Fruit fly (Drosophila melanogaster) whole organism, embryonic: ENCODE measurements around the gene Evi5.

Experiments
- Bteb2 ChIP-seq: fragments of 200-800 bp; sonication (Bioruptor generic); optimal IDR thresholded peaks from 2 replicates; lab custom pipeline; 2016; ENCODE audit warnings: missing biosample characterization, missing genetic modification characterization
- CG1024 ChIP-seq: fragments of 200-800 bp; sonication (Bioruptor generic); IDR thresholded peaks from 2 replicates; pipeline ENCODE4 v1.3.6; 2022; ENCODE audit warnings: missing biosample characterization, missing genetic modification characterization
- CG12219 ChIP-seq: fragments of 200-800 bp; sonication (Bioruptor generic); optimal IDR thresholded peaks from 3 replicates; lab custom pipeline; 2018; ENCODE audit warnings: missing biosample characterization, mild to moderate bottlenecking, missing genetic modification characterization
- CG12744 ChIP-seq: fragments of 200-800 bp; sonication (Bioruptor generic); optimal IDR thresholded peaks from 2 replicates; lab custom pipeline; 2016; ENCODE audit warnings: missing biosample characterization, missing genetic modification characterization
- CG14860 ChIP-seq: fragments of 200-800 bp; sonication (Bioruptor generic); IDR thresholded peaks from 3 replicates; pipeline ENCODE4 v1.3.6; 2022; ENCODE audit warnings: missing biosample characterization, missing genetic modification characterization; ENCODE audit not compliant: partially characterized antibody
- CG15514 ChIP-seq: fragments of 200-800 bp; sonication (Bioruptor generic); optimal IDR thresholded peaks from 3 replicates; lab custom pipeline; 2017; ENCODE audit warnings: missing biosample characterization, missing genetic modification characterization, mild to moderate bottlenecking, moderate library complexity, missing genetic modification reagents
- CG15601 ChIP-seq: fragments of 200-800 bp; sonication (Bioruptor generic); optimal IDR thresholded peaks from 3 replicates; lab custom pipeline; 2019; ENCODE audit warnings: missing biosample characterization, mild to moderate bottlenecking, missing genetic modification characterization, moderate library complexity
- CG1603 ChIP-seq: fragments of 200-800 bp; sonication (Bioruptor generic); optimal IDR thresholded peaks from 2 replicates; lab custom pipeline; 2019; ENCODE audit warnings: missing biosample characterization, mild to moderate bottlenecking, missing genetic modification characterization, moderate library complexity
- CG1647 ChIP-seq: fragments of 200-800 bp; sonication (Bioruptor generic); optimal IDR thresholded peaks from 3 replicates; lab custom pipeline; 2016; ENCODE audit warnings: missing biosample characterization, missing genetic modification characterization
- CG4282 ChIP-seq: fragments of 200-800 bp; sonication (Bioruptor generic); optimal IDR thresholded peaks from 2 replicates; lab custom pipeline; 2016; ENCODE audit warnings: missing biosample characterization, missing genetic modification characterization
- CG4707 ChIP-seq: fragments of 200-800 bp; sonication (Bioruptor generic); optimal IDR thresholded peaks from 2 replicates; lab custom pipeline; 2018; ENCODE audit warnings: missing biosample characterization, mild to moderate bottlenecking, missing genetic modification characterization, moderate library complexity
- CG6254 ChIP-seq: fragments of 200-800 bp; sonication (Bioruptor generic); optimal IDR thresholded peaks from 3 replicates; lab custom pipeline; 2017; ENCODE audit warnings: mild to moderate bottlenecking, missing biosample characterization, missing genetic modification reagents, missing genetic modification characterization
- CG6683 ChIP-seq: fragments of 200-800 bp; sonication (Bioruptor generic); optimal IDR thresholded peaks from 2 replicates; lab custom pipeline; 2017; ENCODE audit warnings: missing biosample characterization, mild to moderate bottlenecking, missing genetic modification characterization, missing genetic modification reagents
- CG7271 ChIP-seq: fragments of 200-800 bp; sonication (Bioruptor generic); optimal IDR thresholded peaks from 2 replicates; lab custom pipeline; 2018; ENCODE audit warnings: missing biosample characterization, mild to moderate bottlenecking, missing genetic modification characterization, moderate library complexity
- CG7357 ChIP-seq: fragments of 200-800 bp; sonication (Bioruptor generic); IDR thresholded peaks from 3 replicates; pipeline ENCODE4 v1.3.6; 2022; ENCODE audit warnings: missing biosample characterization, missing genetic modification characterization
- CG7839 ChIP-seq: fragments of 200-800 bp; sonication (Bioruptor generic); optimal IDR thresholded peaks from 3 replicates; lab custom pipeline; 2018; ENCODE audit warnings: missing biosample characterization, mild to moderate bottlenecking, missing genetic modification characterization, moderate library complexity
- CG8359 ChIP-seq: fragments of 200-800 bp; sonication (Bioruptor generic); optimal IDR thresholded peaks from 2 replicates; lab custom pipeline; 2017; ENCODE audit warnings: missing biosample characterization, mild to moderate bottlenecking, missing genetic modification characterization, borderline replicate concordance
- Chrac-16 ChIP-seq: fragments of 200-800 bp; sonication (Bioruptor generic); optimal IDR thresholded peaks from 3 replicates; lab custom pipeline; 2016; ENCODE audit warnings: missing biosample characterization, missing genetic modification characterization
- CrebB ChIP-seq: fragments of 200-800 bp; sonication (Bioruptor generic); optimal IDR thresholded peaks from 3 replicates; lab custom pipeline; 2018; ENCODE audit warnings: missing biosample characterization, mild to moderate bottlenecking, missing genetic modification characterization
- E2f1 ChIP-seq: fragments of 200-800 bp; sonication (Bioruptor generic); IDR thresholded peaks from 2 replicates; pipeline ENCODE4 v1.3.6; 2022; ENCODE audit warnings: missing biosample characterization, missing genetic modification characterization
- E2f2 ChIP-seq: fragments of 200-800 bp; sonication (Bioruptor generic); IDR thresholded peaks from 2 replicates; pipeline ENCODE4 v1.3.6; 2022; ENCODE audit warnings: missing biosample characterization, missing genetic modification characterization
- Eip74EF ChIP-seq, 2 experiments: fragments of 200-800 bp in 1 of 2; fragments of >200 bp in 1 of 2; sonication (Bioruptor generic) in 1 of 2; optimal IDR thresholded peaks; 2 replicates each; lab custom pipeline; 2017 to 2019; ENCODE audit warnings: missing biosample characterization in 2 of 2, missing genetic modification characterization in 2 of 2, mild to moderate bottlenecking in 1 of 2, moderate library complexity in 1 of 2
- Jarid2 ChIP-seq: fragments of 200-800 bp; sonication (Bioruptor generic); optimal IDR thresholded peaks from 3 replicates; lab custom pipeline; 2017; ENCODE audit warnings: mild to moderate bottlenecking, missing biosample characterization, missing genetic modification reagents, missing genetic modification characterization
- Med ChIP-seq: fragments of 200-800 bp; sonication (Bioruptor generic); peaks from one replicate; lab custom pipeline; 2016; ENCODE audit warnings: missing biosample characterization, missing genetic modification characterization, mild to moderate bottlenecking, inconsistent platforms, moderate library complexity
- NC2β ChIP-seq: fragments of 200-800 bp; sonication (Bioruptor generic); optimal IDR thresholded peaks from 2 replicates; lab custom pipeline; 2016; ENCODE audit warnings: missing biosample characterization, missing genetic modification characterization
- Oaz ChIP-seq: fragments of 200-800 bp; sonication (Bioruptor generic); IDR thresholded peaks from 2 replicates; pipeline ENCODE4 v1.3.6; 2022; ENCODE audit warnings: missing biosample characterization, missing genetic modification characterization
- Stat92E ChIP-seq, 3 experiments: fragments of >200 bp in 2 of 3; fragments of 200-800 bp in 1 of 3; sonication (Bioruptor generic) in 1 of 3; optimal IDR thresholded peaks; 2 replicates each; lab custom pipeline; 2017 to 2019; ENCODE audit warnings: missing biosample characterization in 3 of 3, missing genetic modification characterization in 3 of 3, mild to moderate bottlenecking in 1 of 3, moderate library complexity in 1 of 3
- cad ChIP-seq: fragments of >200 bp; optimal IDR thresholded peaks from 2 replicates; lab custom pipeline; 2017; ENCODE audit warnings: missing biosample characterization, missing genetic modification characterization
- caup ChIP-seq: fragments of 200-800 bp; sonication (Bioruptor generic); optimal IDR thresholded peaks from 3 replicates; lab custom pipeline; 2017; ENCODE audit warnings: missing biosample characterization, mild to moderate bottlenecking, missing genetic modification characterization, moderate library complexity; ENCODE audit not compliant: severe bottlenecking
- cg ChIP-seq: fragments of 200-800 bp; sonication (Bioruptor generic); optimal IDR thresholded peaks from 3 replicates; lab custom pipeline; 2019; ENCODE audit warnings: missing biosample characterization, mild to moderate bottlenecking, missing genetic modification characterization, moderate library complexity
- crp ChIP-seq, 2 experiments: fragments of 200-800 bp; sonication (Bioruptor generic); optimal IDR thresholded peaks; 2 replicates in 1 of 2; 3 replicates in 1 of 2; lab custom pipeline; 2017; ENCODE audit warnings: missing biosample characterization in 2 of 2, missing genetic modification characterization in 2 of 2, mild to moderate bottlenecking in 1 of 2, moderate library complexity in 1 of 2
- fd102C ChIP-seq: fragments of 200-800 bp; sonication (Bioruptor generic); optimal IDR thresholded peaks from 2 replicates; lab custom pipeline; 2018; ENCODE audit warnings: missing biosample characterization, mild to moderate bottlenecking, missing genetic modification characterization, moderate library complexity
- fd96Cb ChIP-seq: fragments of 200-800 bp; sonication (Bioruptor generic); optimal IDR thresholded peaks from 2 replicates; lab custom pipeline; 2018; ENCODE audit warnings: missing biosample characterization, mild to moderate bottlenecking, missing genetic modification characterization, moderate library complexity
- grn ChIP-seq: fragments of 200-800 bp; sonication (Bioruptor generic); optimal IDR thresholded peaks from 3 replicates; lab custom pipeline; 2017; ENCODE audit warnings: missing biosample characterization, missing genetic modification characterization
- hbn ChIP-seq: fragments of 200-800 bp; sonication (Bioruptor generic); IDR thresholded peaks from 2 replicates; pipeline ENCODE4 v1.3.6; 2022; ENCODE audit warnings: missing biosample characterization, missing genetic modification characterization; ENCODE audit not compliant: partially characterized antibody
- her ChIP-seq: fragments of 200-800 bp; sonication (Bioruptor generic); optimal IDR thresholded peaks from 2 replicates; lab custom pipeline; 2016; ENCODE audit warnings: missing biosample characterization, missing genetic modification characterization
- jing ChIP-seq: fragments of 200-800 bp; sonication (Bioruptor generic); optimal IDR thresholded peaks from 2 replicates; lab custom pipeline; 2018; ENCODE audit warnings: missing biosample characterization, mild to moderate bottlenecking, missing genetic modification characterization
- kah ChIP-seq: fragments of 200-800 bp; sonication (Bioruptor generic); optimal IDR thresholded peaks from 2 replicates; lab custom pipeline; 2018; ENCODE audit warnings: missing biosample characterization, mild to moderate bottlenecking, missing genetic modification characterization
- lilli ChIP-seq: fragments of 200-800 bp; sonication (Bioruptor generic); optimal IDR thresholded peaks from 3 replicates; lab custom pipeline; 2016; ENCODE audit warnings: missing biosample characterization, missing genetic modification characterization
- peb ChIP-seq: fragments of 200-800 bp; sonication (Bioruptor generic); IDR thresholded peaks from 2 replicates; pipeline ENCODE4 v1.3.6; 2022; ENCODE audit warnings: missing biosample characterization, missing genetic modification characterization
- run ChIP-seq: fragments of 200-800 bp; sonication (Bioruptor generic); optimal IDR thresholded peaks from 3 replicates; lab custom pipeline; 2018; ENCODE audit warnings: missing biosample characterization, mild to moderate bottlenecking, missing genetic modification characterization
- salm ChIP-seq: fragments of 200-800 bp; sonication (Bioruptor generic); optimal IDR thresholded peaks from 2 replicates; lab custom pipeline; 2018; ENCODE audit warnings: missing biosample characterization, mild to moderate bottlenecking, missing genetic modification characterization
- sob ChIP-seq: fragments of 200-800 bp; sonication (Bioruptor generic); IDR thresholded peaks from 2 replicates; pipeline ENCODE4 v1.3.6; 2022; ENCODE audit warnings: missing biosample characterization, missing genetic modification characterization
- ssp ChIP-seq: fragments of 200-800 bp; sonication (Bioruptor generic); IDR thresholded peaks from 2 replicates; pipeline ENCODE4 v1.3.6; 2022; ENCODE audit warnings: missing biosample characterization, missing genetic modification characterization
- stwl ChIP-seq: fragments of 200-800 bp; sonication (Bioruptor generic); optimal IDR thresholded peaks from 3 replicates; lab custom pipeline; 2018; ENCODE audit warnings: missing biosample characterization, mild to moderate bottlenecking, missing genetic modification characterization, moderate library complexity
- tap ChIP-seq: fragments of 200-800 bp; optimal IDR thresholded peaks from 3 replicates; lab custom pipeline; 2019; ENCODE audit warnings: missing biosample characterization, mild to moderate bottlenecking, missing genetic modification characterization, moderate library complexity
- tx ChIP-seq: fragments of 200-800 bp; sonication (Bioruptor generic); optimal IDR thresholded peaks from 2 replicates; lab custom pipeline; 2016; ENCODE audit warnings: missing biosample characterization, missing genetic modification characterization
- wek ChIP-seq: fragments of 200-800 bp; sonication (Bioruptor generic); optimal IDR thresholded peaks from 3 replicates; lab custom pipeline; 2018; ENCODE audit warnings: missing biosample characterization, mild to moderate bottlenecking, missing genetic modification characterization, moderate library complexity

The Evi5 gene

dm6 chrX:11458912-11459836 is 5.0 kb upstream of the Evi5 start, which contains the start of gene CG43155 (continued):
- TF ChIP-seq CG4707 (GFP tag; lab: Kevin White, UChicago) (no peak), CG1024 (no peak), CG6254 (no peak), peb (GFP tag; lab: Robert Waterston, UW) (no peak), sob (GFP tag; lab: Robert Waterston, UW) (no peak), Eip74EF (GFP tag; optimal IDR thresholded peaks at IDR 0.05; lab: Kevin White, UChicago) (no peak), lilli (GFP tag; lab: Kevin White, UChicago) (no peak), kah (GFP tag; lab: Kevin White, UChicago) (no peak), crp (GFP tag; optimal IDR thresholded peaks at IDR 0.05; lab: Kevin White, UChicago) (no peak), CG1647 (GFP tag; lab: Kevin White, UChicago) (no peak), jing (GFP tag; lab: Kevin White, UChicago) (no peak), E2f1 (GFP tag; lab: Robert Waterston, UW) (no peak), NC2β (GFP tag; lab: Kevin White, UChicago) (no peak), CG7839 (tag; lab: Kevin White, UChicago) (no peak), her (GFP tag; lab: Kevin White, UChicago) (no peak), wek (GFP tag; lab: Kevin White, UChicago) (no peak), salm (tag; lab: Kevin White, UChicago) (no peak), grn (no peak), cad (GFP tag; lab: Kevin White, UChicago) (no peak), tx (GFP tag; lab: Kevin White, UChicago) (no peak), stwl (peak; percentile 14), Oaz (GFP tag; lab: Robert Waterston, UW) (no peak), run (no peak), CG14860 (GFP tag; lab: Robert Waterston, UW) (no peak), cg (GFP tag; lab: Kevin White, UChicago) (no peak), Bteb2 (GFP tag; lab: Kevin White, UChicago) (no peak), CG12219 (GFP tag; lab: Kevin White, UChicago) (no peak), CG7271 (tag; lab: Kevin White, UChicago) (no peak), CrebB (no peak), Chrac-16 (GFP tag; lab: Kevin White, UChicago) (no peak), hbn (GFP tag; lab: Robert Waterston, UW) (no peak), tap (no peak), caup (GFP tag; lab: Kevin White, UChicago) (no peak), CG12744 (no peak), CG4282 (no peak), E2f2 (GFP tag; lab: Robert Waterston, UW) (peak; percentile 72), ssp (GFP tag; lab: Robert Waterston, UW) (no peak), CG7357 (GFP tag; lab: Robert Waterston, UW) (no peak), CG8359 (GFP tag; lab: Kevin White, UChicago) (no peak), Med (GFP tag; lab: Kevin White, UChicago) (peak; percentile 63), CG15514 (no peak), CG6683 (GFP tag; lab: Kevin White, UChicago) (no peak), Jarid2 (GFP tag; lab: Kevin White, UChicago) (no peak), fd96Cb (no peak), fd102C (GFP tag; lab: Kevin White, UChicago) (no peak), Stat92E (GFP tag; optimal IDR thresholded peaks at IDR 0.05; lab: Kevin White, UChicago) (no peak), CG1603 (tag; lab: Kevin White, UChicago) (peak; percentile 10), CG15601 (tag; lab: Kevin White, UChicago) (no peak)
